Fruit fly (Drosophila melanogaster) S2 (cell line): Measurements from ENCODE around the gene fiz.

Source experiments
- CG8478 ChIP-seq: fragments of >200 bp; optimal IDR thresholded peaks from 2 replicates; lab custom pipeline; 2018
- CTCF ChIP-seq, 2 experiments: fragments of >200 bp; optimal IDR thresholded peaks; 2 replicates each; lab custom pipeline; 2018

DNA sequence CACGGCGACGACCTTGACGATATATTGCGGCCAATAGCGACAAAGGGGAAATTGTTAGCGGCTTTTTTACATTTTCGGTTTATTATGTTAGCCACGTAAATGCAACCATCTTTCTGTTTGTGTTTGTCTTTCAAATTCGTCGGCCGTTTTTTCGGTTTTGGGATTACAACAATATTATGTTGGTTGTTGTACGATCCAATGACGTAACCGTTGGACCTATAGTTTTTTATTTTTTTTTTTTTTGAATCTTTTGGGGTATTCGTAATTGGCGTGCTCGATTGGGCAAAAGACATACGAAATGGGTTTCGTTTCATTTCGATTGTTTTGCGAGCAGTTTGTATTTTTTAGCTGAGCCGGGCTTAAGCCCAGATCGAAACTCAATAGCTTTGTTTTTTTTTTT, 42.6 kb downstream of the fiz start:
- TF ChIP-seq CG8478 (lab: Kevin White, UChicago) (no peak), CTCF (optimal IDR thresholded peaks at IDR 0.05; lab: Kevin White, UChicago) (no peak)
